Worm (Caenorhabditis elegans) whole organism, L2 larva: ENCODE measurements around the gene Y2H9A.4.

Source experiments
- ceh-16 ChIP-seq: fragments of 150-350 bp; optimal IDR thresholded peaks from 2 replicates; lab custom pipeline; 2014; ENCODE audit warnings: missing biosample characterization, missing genetic modification characterization
- mdl-1 ChIP-seq, 2 experiments: fragments of 150-350 bp in 1 of 2; sonication (generic microtip) in 1 of 2; optimal IDR thresholded peaks; 2 replicates each; lab custom pipeline; 2017; ENCODE audit warnings: missing biosample characterization in 2 of 2, missing genetic modification characterization in 2 of 2

DNA sequence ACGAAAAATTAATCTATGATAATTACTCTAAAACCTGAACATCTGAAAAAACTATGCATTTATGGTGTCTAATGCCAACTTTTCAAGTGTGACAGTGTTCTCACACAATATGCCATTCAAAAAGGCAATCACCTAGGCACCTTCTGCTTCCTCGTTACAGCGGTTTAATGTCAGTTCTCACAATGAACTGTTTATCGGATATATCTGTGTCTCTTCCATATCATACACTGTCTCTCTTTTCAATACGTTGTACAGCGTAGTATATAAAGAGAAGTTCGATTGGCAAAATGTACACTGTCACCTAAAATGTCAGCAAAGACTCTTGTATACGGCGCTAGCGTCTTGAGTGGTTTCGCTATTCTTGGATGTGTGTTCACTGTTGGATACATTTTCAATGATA lies 4.0 kb upstream of the Y2H9A.4 start, which contains the start of gene col-162:
- TF ChIP-seq mdl-1 (tag; optimal IDR thresholded peaks at IDR 0.05; lab: Kevin White, UChicago), result no peak
- TF ChIP-seq ceh-16 (tag; lab: Kevin White, UChicago), result no peak
